Worm (Caenorhabditis elegans) whole organism, midembryonic: Measurements from ENCODE around the gene ZK682.7.

ENCODE experiments used
- T22C8.4 ChIP-seq: fragments of 200-800 bp; sonication (Bioruptor generic); IDR thresholded peaks from 2 replicates; pipeline ENCODE4 v1.3.6; 2022; ENCODE audit warnings: missing genetic modification characterization, missing compliant biosample characterization
- cog-1 ChIP-seq: sonication (generic microtip); optimal IDR thresholded peaks from 2 replicates; lab custom pipeline; 2016; ENCODE audit warnings: missing genetic modification characterization, missing compliant biosample characterization
- flt-1 ChIP-seq: fragments of 200-800 bp; sonication (Bioruptor generic); IDR thresholded peaks from 2 replicates; pipeline ENCODE4 v1.3.6; 2022; ENCODE audit warnings: missing genetic modification characterization, missing compliant biosample characterization
- klf-2 ChIP-seq: fragments of 200-800 bp; sonication (Bioruptor generic); conservative IDR thresholded peaks from 2 replicates; pipeline ENCODE4 v1.3.6; 2022; ENCODE audit warnings: missing genetic modification reagents, missing genetic modification characterization, missing compliant biosample characterization
- ref-1 ChIP-seq: fragments of 200-800 bp; sonication (Bioruptor generic); conservative IDR thresholded peaks from 2 replicates; pipeline ENCODE4 v1.3.6; 2022; ENCODE audit warnings: missing genetic modification reagents, missing genetic modification characterization, missing compliant biosample characterization
- tab-1 ChIP-seq: fragments of 200-800 bp; sonication (Bioruptor generic); IDR thresholded peaks from 2 replicates; pipeline ENCODE4 v1.3.6; 2022; ENCODE audit warnings: missing genetic modification characterization, missing compliant biosample characterization
- ztf-23 ChIP-seq: fragments of 200-800 bp; sonication (Bioruptor generic); IDR thresholded peaks from 2 replicates; pipeline ENCODE4 v1.3.6; 2022; ENCODE audit warnings: missing genetic modification reagents, missing genetic modification characterization, missing compliant biosample characterization
- ztf-29 ChIP-seq: fragments of 200-800 bp; sonication (Bioruptor generic); IDR thresholded peaks from 2 replicates; pipeline ENCODE4 v1.3.6; 2022; ENCODE audit warnings: missing genetic modification reagents, missing genetic modification characterization, missing compliant biosample characterization

DNA sequence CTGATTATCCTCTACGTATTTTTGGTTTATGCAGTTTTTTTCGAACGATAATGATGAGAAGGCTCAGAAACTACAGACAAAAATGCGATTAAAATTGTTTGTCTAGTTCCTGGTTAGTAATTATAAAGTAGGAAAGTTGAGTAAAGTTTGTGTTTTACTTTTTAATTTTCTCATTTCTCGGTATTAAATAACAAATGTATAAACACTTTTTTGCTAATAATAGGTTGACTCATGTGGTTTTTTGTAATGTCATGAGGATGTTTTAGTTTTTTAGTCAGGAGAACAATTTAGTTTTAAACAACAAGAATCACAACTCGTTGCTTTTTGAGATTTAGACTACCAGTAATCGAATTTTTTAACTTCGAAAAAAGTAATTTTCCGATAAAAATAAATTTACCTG lies 19.3 kb downstream of the ZK682.7 start:
- TF ChIP-seq flt-1: no peak
- TF ChIP-seq tab-1: no peak
- TF ChIP-seq T22C8.4: no peak
- no peak for TF ChIP-seq klf-2
- TF ChIP-seq cog-1 (tag; lab: Kevin White, UChicago): no peak
- no peak for TF ChIP-seq ztf-29
- no peak for TF ChIP-seq ztf-23 (GFP tag; lab: Robert Waterston, UW)
- TF ChIP-seq ref-1 (GFP tag; lab: Robert Waterston, UW): no peak
